Fruit fly (Drosophila melanogaster): Measurements from ENCODE around the gene Rtel1.

Gene Rtel1

dm6 chrX:5715455-5716227 is 31.9 kb upstream of the Rtel1 start (continued):
- no peak for TF ChIP-seq D19A (tag; optimal IDR thresholded peaks at IDR 0.05)
- TF ChIP-seq CG11695 (GFP tag; IDR thresholded peaks at IDR 0.05): 0 out of 3 replicates have a peak, but pooled peaks have one; percentile 9
- TF ChIP-seq caup (GFP tag; optimal IDR thresholded peaks at IDR 0.05; ENCODE audit: severe bottlenecking): no peak
- no peak for TF ChIP-seq gce (GFP tag; IDR thresholded peaks at IDR 0.05)
- TF ChIP-seq row (GFP tag; IDR thresholded peaks at IDR 0.05): peak; percentile 47
- 0 out of 3 replicates have a peak, but pooled peaks have one; percentile 34 for TF ChIP-seq otp (GFP tag; IDR thresholded peaks at IDR 0.05)
- no peak for TF ChIP-seq scrt (GFP tag; optimal IDR thresholded peaks at IDR 0.05)
- TF ChIP-seq croc (GFP tag; conservative IDR thresholded peaks at IDR 0.05): no peak
- no peak for TF ChIP-seq ttk (GFP tag; IDR thresholded peaks at IDR 0.05)
- TF ChIP-seq CG12659 (GFP tag; optimal IDR thresholded peaks at IDR 0.05): no peak
- no peak for TF ChIP-seq CG4424 (GFP tag; optimal IDR thresholded peaks at IDR 0.05)

- no peak for TF ChIP-seq psq (GFP tag; optimal IDR thresholded peaks at IDR 0.05)
- no peak for TF ChIP-seq CG33557 (GFP tag; optimal IDR thresholded peaks at IDR 0.05)
- no peak for TF ChIP-seq pan (optimal IDR thresholded peaks at IDR 0.05)
- peak in 1 of 2 experiments; percentile 10 for TF ChIP-seq pan (GFP tag; optimal IDR thresholded peaks at IDR 0.05 in 1 of 2, IDR thresholded peaks at IDR 0.05 in 1 of 2)
- peak; percentile 51 for TF ChIP-seq lab (GFP tag; optimal IDR thresholded peaks at IDR 0.05)
- no peak for TF ChIP-seq Optix (GFP tag; IDR thresholded peaks at IDR 0.05)
- no peak for TF ChIP-seq Hsf (GFP tag; optimal IDR thresholded peaks at IDR 0.05)
- no peak for TF ChIP-seq BEAF-32 (GFP tag; optimal IDR thresholded peaks at IDR 0.05)
- TF ChIP-seq Dref (GFP tag; IDR thresholded peaks at IDR 0.05): no peak
- no peak for TF ChIP-seq CG9797 (GFP tag; optimal IDR thresholded peaks at IDR 0.05)
- TF ChIP-seq slbo (GFP tag; IDR thresholded peaks at IDR 0.05): peak; percentile 40; the same call in 1 of the 2 replicates
- TF ChIP-seq CG6272 (GFP tag; IDR thresholded peaks at IDR 0.05): no peak
- no peak for TF ChIP-seq ssp (GFP tag; IDR thresholded peaks at IDR 0.05)
- peak; percentile 3 for TF ChIP-seq CG11504 (tag; optimal IDR thresholded peaks at IDR 0.05)
- TF ChIP-seq danr (GFP tag; IDR thresholded peaks at IDR 0.05): 0 out of 2 replicates have a peak, but pooled peaks have one; percentile 7
- no peak for TF ChIP-seq CG33213 (GFP tag; optimal IDR thresholded peaks at IDR 0.05)
- no peak for TF ChIP-seq tin (GFP tag; optimal IDR thresholded peaks at IDR 0.05)
- TF ChIP-seq ab (GFP tag; optimal IDR thresholded peaks at IDR 0.05): no peak
- no peak for TF ChIP-seq odd (GFP tag; optimal IDR thresholded peaks at IDR 0.05)
- no peak for TF ChIP-seq cato (GFP tag; optimal IDR thresholded peaks at IDR 0.05; ENCODE audit: borderline replicate concordance)
- no peak for TF ChIP-seq CG12744 (GFP tag; optimal IDR thresholded peaks at IDR 0.05)
- TF ChIP-seq CG5180 (GFP tag; optimal IDR thresholded peaks at IDR 0.05): no peak
- TF ChIP-seq scrt (GFP tag; optimal IDR thresholded peaks at IDR 0.05): no peak
- no peak for TF ChIP-seq Camta (GFP tag; optimal IDR thresholded peaks at IDR 0.05)
- no peak for TF ChIP-seq Fer3 (tag; optimal IDR thresholded peaks at IDR 0.05)
- TF ChIP-seq Sox100B (GFP tag; optimal IDR thresholded peaks at IDR 0.05): no peak
- no peak for TF ChIP-seq az2 (GFP tag; optimal IDR thresholded peaks at IDR 0.05)
- no peak for TF ChIP-seq tx (GFP tag; optimal IDR thresholded peaks at IDR 0.05)
- TF ChIP-seq CG8478 (optimal IDR thresholded peaks at IDR 0.05): no peak
- TF ChIP-seq CG31224 (GFP tag; IDR thresholded peaks at IDR 0.05): no peak
- TF ChIP-seq CG13287 (GFP tag; IDR thresholded peaks at IDR 0.05; ENCODE audit: partially characterized antibody): no peak
- TF ChIP-seq HLHmδ (GFP tag; optimal IDR thresholded peaks at IDR 0.05): no peak
- 0 out of 2 replicates have a peak, but pooled peaks have one; percentile 8 for TF ChIP-seq Adf1 (GFP tag; IDR thresholded peaks at IDR 0.05)
- peak; percentile 25 for TF ChIP-seq gem (tag; optimal IDR thresholded peaks at IDR 0.05)
- TF ChIP-seq CG4404 (GFP tag; IDR thresholded peaks at IDR 0.05): no peak
- peak; percentile 9 for TF ChIP-seq CG15269 (tag; optimal IDR thresholded peaks at IDR 0.05)
- no peak for TF ChIP-seq slp2 (GFP tag; optimal IDR thresholded peaks at IDR 0.05)
- TF ChIP-seq so (GFP tag; IDR thresholded peaks at IDR 0.05): no peak
Observed at dm6 chrX:5717741-5718475, 29.6 kb upstream of the Rtel1 start, which contains the start of gene CG33080. Gene CG33080, minus strand, starts transcription at chrX:5717778.

Data from whole organism, embryonic.